Worm (Caenorhabditis elegans) whole organism, L2 larva: ENCODE data around the gene arx-2.

Experiments
- ZK546.5 ChIP-seq: sonication (generic microtip); optimal IDR thresholded peaks from 2 replicates; lab custom pipeline; 2017; ENCODE audit warnings: missing biosample characterization, missing genetic modification characterization
- aly-2 ChIP-seq: fragments of 150-350 bp; optimal IDR thresholded peaks from 2 replicates; lab custom pipeline; 2014; ENCODE audit warnings: missing biosample characterization, missing genetic modification characterization
- blmp-1 ChIP-seq: sonication (generic microtip); optimal IDR thresholded peaks from 2 replicates; lab custom pipeline; 2017; ENCODE audit warnings: missing genetic modification characterization, mild to moderate bottlenecking, missing compliant biosample characterization, antibody characterized with exemption, moderate library complexity; ENCODE audit not compliant: insufficient read depth
- lin-39 ChIP-seq: fragments of 150-350 bp; optimal IDR thresholded peaks from 2 replicates; lab custom pipeline; 2014; ENCODE audit warnings: missing biosample characterization, missing genetic modification reagents, missing genetic modification characterization
- nhr-10 ChIP-seq: sonication (generic microtip); optimal IDR thresholded peaks from 2 replicates; lab custom pipeline; 2017; ENCODE audit warnings: missing biosample characterization, missing genetic modification characterization
- nhr-23 ChIP-seq: fragments of 150-350 bp; optimal IDR thresholded peaks from 2 replicates; lab custom pipeline; 2014; ENCODE audit warnings: missing biosample characterization, missing genetic modification reagents, missing genetic modification characterization
- nhr-25 ChIP-seq: fragments of 150-350 bp; sonication (generic microtip); optimal IDR thresholded peaks from 3 replicates; lab custom pipeline; 2014; ENCODE audit warnings: missing biosample characterization, missing genetic modification characterization
- skn-1 ChIP-seq: sonication (generic microtip); optimal IDR thresholded peaks from 2 replicates; lab custom pipeline; 2017; ENCODE audit warnings: missing biosample characterization, missing genetic modification characterization
- sma-9 ChIP-seq, 2 experiments: fragments of 150-350 bp in 1 of 2; sonication (generic microtip) in 1 of 2; optimal IDR thresholded peaks; 2 replicates each; lab custom pipeline; 2014 to 2016; ENCODE audit warnings: missing genetic modification characterization in 2 of 2, mild to moderate bottlenecking in 1 of 2, missing biosample characterization in 1 of 2, missing compliant biosample characterization in 1 of 2, missing genetic modification reagents in 1 of 2, moderate library complexity in 1 of 2
- snpc-4 ChIP-seq: fragments of 150-350 bp; optimal IDR thresholded peaks from 2 replicates; lab custom pipeline; 2014; ENCODE audit warnings: missing biosample characterization, missing genetic modification characterization
- unc-39 ChIP-seq: fragments of 150-350 bp; optimal IDR thresholded peaks from 2 replicates; lab custom pipeline; 2014; ENCODE audit warnings: missing biosample characterization, missing genetic modification characterization
- unc-62 ChIP-seq: fragments of 150-350 bp; optimal IDR thresholded peaks from 2 replicates; lab custom pipeline; 2014; ENCODE audit warnings: missing biosample characterization, missing genetic modification reagents, missing genetic modification characterization
- ztf-11 ChIP-seq: sonication (generic microtip); optimal IDR thresholded peaks from 2 replicates; lab custom pipeline; 2017; ENCODE audit warnings: missing biosample characterization, missing genetic modification characterization

DNA sequence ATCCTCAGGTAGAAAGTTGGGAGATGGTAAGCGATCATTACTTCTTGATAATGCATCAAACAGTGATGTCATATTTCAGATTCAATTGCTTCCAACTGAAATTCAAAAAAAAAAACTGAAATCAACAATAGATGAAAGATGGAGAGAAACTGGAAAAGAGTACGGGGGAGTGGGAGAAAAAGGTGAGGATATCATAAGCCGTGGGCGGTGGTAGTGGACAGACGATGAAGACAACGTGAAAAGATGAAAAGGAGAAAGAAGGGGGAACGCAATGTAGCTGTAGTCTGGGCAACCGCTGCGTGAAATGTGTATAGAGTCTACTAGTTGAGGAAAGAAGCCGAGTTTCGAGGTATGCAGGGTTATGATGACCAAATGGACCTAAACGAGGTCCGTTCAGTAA, 30.9 kb downstream of the arx-2 start, which contains the start of gene che-12:
- TF ChIP-seq unc-62 (GFP tag; lab: Kevin White, UChicago) (no peak), ztf-11 (tag; lab: Kevin White, UChicago) (no peak), nhr-25 (tag; lab: Kevin White, UChicago) (no peak), aly-2 (tag; lab: Kevin White, UChicago) (no peak), unc-39 (tag; lab: Kevin White, UChicago) (no peak), nhr-10 (tag; lab: Kevin White, UChicago) (no peak), snpc-4 (tag; lab: Kevin White, UChicago) (no peak), ZK546.5 (tag; lab: Kevin White, UChicago) (no peak), skn-1 (tag; lab: Kevin White, UChicago) (no peak), lin-39 (tag; lab: Kevin White, UChicago) (no peak), blmp-1 (no peak), nhr-23 (tag; lab: Kevin White, UChicago) (no peak), sma-9 (GFP tag; optimal IDR thresholded peaks at IDR 0.05; lab: Kevin White, UChicago) (no peak), sma-9 (tag; optimal IDR thresholded peaks at IDR 0.05; lab: Kevin White, UChicago) (no peak)
